Worm (Caenorhabditis elegans) whole organism, L3 larva: ENCODE measurements around the gene lgc-39.

ENCODE experiments used
- aly-2 ChIP-seq: fragments of 150-350 bp; optimal IDR thresholded peaks from 2 replicates; lab custom pipeline; 2014; ENCODE audit warnings: missing biosample characterization, missing genetic modification characterization
- ceh-16 ChIP-seq: sonication (generic microtip); optimal IDR thresholded peaks from 2 replicates; lab custom pipeline; 2017; ENCODE audit warnings: missing biosample characterization, missing genetic modification characterization
- ceh-28 ChIP-seq: fragments of 150-350 bp; optimal IDR thresholded peaks from 2 replicates; lab custom pipeline; 2014; ENCODE audit warnings: missing biosample characterization, missing genetic modification reagents, missing genetic modification characterization
- nhr-77 ChIP-seq: fragments of 150-350 bp; optimal IDR thresholded peaks from 2 replicates; lab custom pipeline; 2014; ENCODE audit warnings: missing biosample characterization, missing genetic modification characterization

- TF ChIP-seq nhr-77 (no peak), aly-2 (tag; lab: Kevin White, UChicago) (no peak), ceh-16 (no peak), ceh-28 (tag; lab: Kevin White, UChicago) (no peak)
These were observed 11.3 kb downstream of the lgc-39 start for ce11 chrV:7186599-7186998.
